Fruit fly (Drosophila melanogaster) whole organism, adult: ENCODE measurements around the gene HINT1.

Experiments used
- CG11617 ChIP-seq: fragments of 200-800 bp; sonication (Bioruptor generic); optimal IDR thresholded peaks from 2 replicates; lab custom pipeline; 2017; ENCODE audit warnings: mild to moderate bottlenecking, missing biosample characterization, missing genetic modification reagents, missing genetic modification characterization
- CG12768 ChIP-seq: fragments of 200-800 bp; sonication (Bioruptor generic); optimal IDR thresholded peaks from 2 replicates; lab custom pipeline; 2017; ENCODE audit warnings: missing biosample characterization, missing genetic modification characterization, mild to moderate bottlenecking, moderate library complexity, missing genetic modification reagents
- CG14711 ChIP-seq: fragments of 200-800 bp; sonication (Bioruptor generic); optimal IDR thresholded peaks from 2 replicates; lab custom pipeline; 2018; ENCODE audit warnings: missing biosample characterization, mild to moderate bottlenecking, missing genetic modification characterization, moderate library complexity
- CG1620 ChIP-seq: fragments of 200-800 bp; sonication (Bioruptor generic); optimal IDR thresholded peaks from 2 replicates; lab custom pipeline; 2016; ENCODE audit warnings: missing biosample characterization, missing genetic modification characterization
- CG33017 ChIP-seq: fragments of 200-800 bp; sonication (Bioruptor generic); optimal IDR thresholded peaks from 2 replicates; lab custom pipeline; 2018; ENCODE audit warnings: missing biosample characterization, mild to moderate bottlenecking, missing genetic modification characterization, moderate library complexity
- CG5204 ChIP-seq: fragments of 200-800 bp; sonication (Bioruptor generic); optimal IDR thresholded peaks from 2 replicates; lab custom pipeline; 2016; ENCODE audit warnings: missing biosample characterization, missing genetic modification characterization
- CG7045 ChIP-seq: fragments of 200-800 bp; sonication (Bioruptor generic); optimal IDR thresholded peaks from 2 replicates; lab custom pipeline; 2017; ENCODE audit warnings: missing biosample characterization, mild to moderate bottlenecking, missing genetic modification characterization
- CG7101 ChIP-seq: fragments of 200-800 bp; sonication (Bioruptor generic); optimal IDR thresholded peaks from 2 replicates; lab custom pipeline; 2018; ENCODE audit warnings: missing biosample characterization, mild to moderate bottlenecking, missing genetic modification characterization, moderate library complexity
- Clk ChIP-seq: fragments of 200-800 bp; sonication (Bioruptor generic); optimal IDR thresholded peaks from 2 replicates; lab custom pipeline; 2017; ENCODE audit warnings: missing biosample characterization, missing genetic modification characterization
- Crg-1 ChIP-seq: fragments of 200-800 bp; sonication (Bioruptor generic); optimal IDR thresholded peaks from 2 replicates; lab custom pipeline; 2016; ENCODE audit warnings: missing biosample characterization, missing genetic modification characterization
- Hr96 ChIP-seq: fragments of 200-800 bp; sonication (Bioruptor generic); optimal IDR thresholded peaks from 2 replicates; lab custom pipeline; 2016; ENCODE audit warnings: missing biosample characterization, missing genetic modification characterization
- Mnt ChIP-seq: fragments of 200-800 bp; sonication (Bioruptor generic); optimal IDR thresholded peaks from 2 replicates; lab custom pipeline; 2016; ENCODE audit warnings: missing biosample characterization, mild to moderate bottlenecking, missing genetic modification characterization
- bab1 ChIP-seq: fragments of 200-800 bp; sonication (Bioruptor generic); optimal IDR thresholded peaks from 3 replicates; lab custom pipeline; 2019; ENCODE audit warnings: missing biosample characterization, mild to moderate bottlenecking, missing genetic modification characterization, moderate library complexity
- cic ChIP-seq: fragments of 200-800 bp; sonication (Bioruptor generic); optimal IDR thresholded peaks from 2 replicates; lab custom pipeline; 2017; ENCODE audit warnings: missing biosample characterization, mild to moderate bottlenecking, missing genetic modification characterization, moderate library complexity
- cnc ChIP-seq, 2 experiments: fragments of >200 bp; optimal IDR thresholded peaks; 2 replicates each; lab custom pipeline; 2017
- kay ChIP-seq: fragments of 200-800 bp; sonication (Bioruptor generic); peaks from one replicate; lab custom pipeline; 2016; ENCODE audit warnings: missing biosample characterization, missing genetic modification characterization, borderline replicate concordance
- ovo ChIP-seq: fragments of 200-800 bp; sonication (Bioruptor generic); optimal IDR thresholded peaks from 2 replicates; lab custom pipeline; 2016; ENCODE audit warnings: missing biosample characterization, missing genetic modification characterization
- pad ChIP-seq: fragments of 200-800 bp; sonication (Bioruptor generic); optimal IDR thresholded peaks from 3 replicates; lab custom pipeline; 2017; ENCODE audit warnings: missing biosample characterization, missing genetic modification characterization, mild to moderate bottlenecking, moderate library complexity, missing genetic modification reagents
- tj ChIP-seq: fragments of 200-800 bp; sonication (Bioruptor generic); optimal IDR thresholded peaks from 3 replicates; lab custom pipeline; 2017; ENCODE audit warnings: missing biosample characterization, mild to moderate bottlenecking, missing genetic modification characterization, moderate library complexity
- toe ChIP-seq: fragments of 200-800 bp; sonication (Bioruptor generic); optimal IDR thresholded peaks from 2 replicates; lab custom pipeline; 2016; ENCODE audit warnings: missing biosample characterization, missing genetic modification characterization

Gene HINT1

dm6 chr2L:2732139-2732830 is 37.6 kb upstream of the HINT1 start:
- TF ChIP-seq tj (GFP tag; lab: Kevin White, UChicago), result peak; percentile 92
- TF ChIP-seq bab1, result no peak

DNA sequence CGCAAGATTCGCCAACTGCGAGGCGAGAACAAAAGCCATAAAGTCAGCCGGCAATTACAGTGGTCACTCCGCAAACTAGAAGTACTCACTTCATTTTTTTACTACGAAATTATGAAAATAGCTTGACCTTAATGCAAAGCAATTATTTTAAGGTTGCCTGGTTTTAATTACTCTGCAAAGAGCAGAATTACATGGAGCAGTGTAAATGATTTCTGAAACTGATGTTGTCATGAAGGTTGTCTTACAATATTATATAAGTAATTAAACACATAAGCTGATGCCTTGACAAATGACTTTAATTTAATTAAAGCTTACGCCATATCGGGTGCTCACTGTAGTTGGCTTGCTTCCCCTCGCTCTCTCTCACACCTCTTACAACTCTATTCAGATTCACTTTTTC is 35.7 kb upstream of the HINT1 start:
- no peak for TF ChIP-seq cic (GFP tag; lab: Kevin White, UChicago)
- TF ChIP-seq Hr96 (GFP tag; lab: Kevin White, UChicago), result peak; percentile 9
- no peak for TF ChIP-seq ovo (GFP tag; lab: Kevin White, UChicago)
- TF ChIP-seq Crg-1 (GFP tag; lab: Kevin White, UChicago), result peak; percentile 48
- TF ChIP-seq pad (GFP tag; lab: Kevin White, UChicago), result peak; percentile 61
- TF ChIP-seq kay, result peak; percentile 25
- TF ChIP-seq Clk (GFP tag; lab: Kevin White, UChicago), result no peak
- peak; percentile 38 for TF ChIP-seq CG1620
- TF ChIP-seq bab1, result peak; percentile 90
- peak; percentile 52 for TF ChIP-seq CG7045 (GFP tag; lab: Kevin White, UChicago)
- TF ChIP-seq CG14711, result peak; percentile 60
- TF ChIP-seq CG12768, result no peak
- TF ChIP-seq CG11617 (GFP tag; lab: Kevin White, UChicago), result peak; percentile 47
- TF ChIP-seq CG5204 (GFP tag; lab: Kevin White, UChicago), result no peak
- TF ChIP-seq CG33017 (tag; lab: Kevin White, UChicago), result no peak
- TF ChIP-seq tj (GFP tag; lab: Kevin White, UChicago), result peak; percentile 42
- TF ChIP-seq cnc (optimal IDR thresholded peaks at IDR 0.05; lab: Kevin White, UChicago), result no peak
- no peak for TF ChIP-seq Mnt (GFP tag; lab: Kevin White, UChicago)
- peak; percentile 34 for TF ChIP-seq toe (GFP tag; lab: Kevin White, UChicago)
- TF ChIP-seq CG7101 (tag; lab: Kevin White, UChicago), result peak; percentile 65

- TF ChIP-seq Clk (GFP tag; lab: Kevin White, UChicago) (no peak), ovo (GFP tag; lab: Kevin White, UChicago) (no peak), kay (no peak), CG12768 (peak; percentile 0), cic (GFP tag; lab: Kevin White, UChicago) (no peak), toe (GFP tag; lab: Kevin White, UChicago) (no peak), bab1 (no peak), CG14711 (no peak), CG33017 (tag; lab: Kevin White, UChicago) (no peak), Crg-1 (GFP tag; lab: Kevin White, UChicago) (no peak), CG1620 (peak; percentile 11), cnc (optimal IDR thresholded peaks at IDR 0.05; lab: Kevin White, UChicago) (no peak), CG5204 (GFP tag; lab: Kevin White, UChicago) (no peak), Mnt (GFP tag; lab: Kevin White, UChicago) (no peak)
Observed at dm6 chr2L:2734946-2735345, 35.0 kb upstream of the HINT1 start.

DNA sequence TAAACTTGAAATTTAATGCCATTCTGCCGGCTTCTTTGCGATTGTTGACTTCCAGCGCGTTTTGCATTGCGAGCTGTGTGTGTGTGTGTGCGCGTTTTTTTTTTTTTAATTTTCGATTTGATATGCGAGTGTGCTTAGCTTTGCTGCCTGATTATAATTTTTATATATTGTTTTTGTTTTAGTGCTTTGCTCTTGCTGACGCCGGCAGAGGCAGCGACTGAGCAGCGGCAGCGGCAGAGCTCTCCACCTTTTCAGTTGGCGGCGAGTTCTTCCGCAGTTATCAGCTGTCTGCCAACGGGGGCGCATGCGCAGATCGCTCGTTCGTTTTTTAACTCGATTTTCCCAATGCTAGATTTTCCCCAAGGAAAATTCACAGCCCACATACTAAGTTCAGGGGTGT is 34.4 kb upstream of the HINT1 start:
- TF ChIP-seq tj (GFP tag; lab: Kevin White, UChicago) (peak; percentile 32), CG11617 (GFP tag; lab: Kevin White, UChicago) (no peak)

dm6 chr2L:2737561-2737960 is 32.4 kb upstream of the HINT1 start:
- TF ChIP-seq pad (GFP tag; lab: Kevin White, UChicago) (no peak), cic (GFP tag; lab: Kevin White, UChicago) (no peak), CG11617 (GFP tag; lab: Kevin White, UChicago) (no peak)

dm6 chr2L:2739820-2740230 is 30.1 kb upstream of the HINT1 start, which contains the start of gene Hrs:
Hrs (plus strand) TSS chr2L:2739986.
- TF ChIP-seq CG14711 (peak; percentile 14), Mnt (GFP tag; lab: Kevin White, UChicago) (peak; percentile 6), CG7101 (tag; lab: Kevin White, UChicago) (no peak), tj (GFP tag; lab: Kevin White, UChicago) (peak; percentile 42), cic (GFP tag; lab: Kevin White, UChicago) (peak; percentile 42), CG1620 (no peak), bab1 (peak; percentile 22)

- TF ChIP-seq CG33017 (tag; lab: Kevin White, UChicago) (no peak), CG14711 (peak; percentile 3), Clk (GFP tag; lab: Kevin White, UChicago) (no peak)
Observed at dm6 chr2L:2744852-2745251, 25.1 kb upstream of the HINT1 start, which contains the start of the genes CG9961 and Cwc25. CG9961 (minus strand) TSS chr2L:2744934. Cwc25 (plus strand) TSS chr2L:2745098.
